Worm (Caenorhabditis elegans): ENCODE measurements around the gene F53H4.2.

Gene F53H4.2

DNA sequence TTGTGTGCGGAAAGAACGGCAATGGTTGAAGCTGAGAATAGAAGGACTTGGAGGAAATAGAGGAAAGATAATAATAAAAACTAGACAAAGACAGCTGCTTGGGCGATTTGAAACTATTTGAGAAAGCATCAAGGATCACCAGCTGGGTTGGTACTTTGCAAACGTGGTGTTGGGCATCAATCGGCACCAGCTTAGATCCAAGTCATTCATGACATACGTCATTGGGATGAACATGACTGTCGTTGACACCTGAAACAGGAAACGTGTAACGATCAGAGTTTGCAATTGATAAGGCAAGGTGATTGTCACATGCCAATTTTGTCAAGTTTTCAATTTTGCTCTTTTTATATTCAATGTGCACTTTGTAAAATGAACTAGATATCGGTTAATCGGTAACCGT is 14.5 kb upstream of the F53H4.2 start (continued):
- TF ChIP-seq tra-1 (GFP tag; IDR thresholded peaks at IDR 0.05) (peak; percentile 83), lin-29 (GFP tag; IDR thresholded peaks at IDR 0.05) (no peak), nhr-77 (tag; optimal IDR thresholded peaks at IDR 0.05) (peak; percentile 63), ces-1 (GFP tag; optimal IDR thresholded peaks at IDR 0.05) (no peak), rbr-2 (tag; optimal IDR thresholded peaks at IDR 0.05) (no peak), lin-15B (tag; optimal IDR thresholded peaks at IDR 0.05) (no peak), zip-2 (tag; optimal IDR thresholded peaks at IDR 0.05) (no peak), dve-1 (tag; optimal IDR thresholded peaks at IDR 0.05; ENCODE audit: insufficient read depth) (peak; percentile 63), mdt-29 (GFP tag; IDR thresholded peaks at IDR 0.05) (no peak), hif-1 (tag; optimal IDR thresholded peaks at IDR 0.05) (peak in 1 of 2 experiments; percentile 26), zfp-3 (GFP tag; conservative IDR thresholded peaks at IDR 0.05) (no peak; the same call in 1 of the 2 replicates), spr-3 (GFP tag; optimal IDR thresholded peaks at IDR 0.05) (no peak), daf-16 (GFP tag; optimal IDR thresholded peaks at IDR 0.05) (peak in 1 of 2 experiments; percentile 70), daf-16 (tag; optimal IDR thresholded peaks at IDR 0.05) (peak; percentile 52)

DNA sequence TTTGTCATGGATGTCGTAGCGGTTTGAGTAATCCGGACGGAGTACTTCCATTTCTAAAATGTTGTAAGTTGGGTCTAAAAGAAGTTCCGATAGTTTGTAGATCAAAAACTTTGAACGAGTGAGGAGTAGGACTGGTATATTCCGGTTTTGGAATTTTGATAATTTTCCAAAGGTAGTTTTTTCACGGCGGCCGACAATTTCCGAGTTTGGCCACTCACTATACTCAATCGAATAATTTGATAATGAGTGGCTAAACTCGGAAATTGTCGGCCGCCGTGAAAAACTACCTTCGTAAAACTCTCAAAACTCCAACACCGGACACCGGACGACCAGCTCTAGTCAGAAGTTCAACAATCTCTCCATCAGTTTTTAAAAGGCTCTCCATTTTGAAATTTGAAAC is 12.6 kb upstream of the F53H4.2 start:
- TF ChIP-seq ztf-11 (tag; optimal IDR thresholded peaks at IDR 0.05): no peak
- no peak for TF ChIP-seq nhr-111 (GFP tag; optimal IDR thresholded peaks at IDR 0.05)
- TF ChIP-seq snpc-1.2 (GFP tag; IDR thresholded peaks at IDR 0.05): no peak
- TF ChIP-seq nhr-25 (tag; optimal IDR thresholded peaks at IDR 0.05; ENCODE audit: borderline replicate concordance, insufficient read depth): no peak
- TF ChIP-seq ceh-28 (tag; optimal IDR thresholded peaks at IDR 0.05): no peak
- no peak for TF ChIP-seq unc-39 (tag; optimal IDR thresholded peaks at IDR 0.05)
- TF ChIP-seq mes-2 (tag; optimal IDR thresholded peaks at IDR 0.05; ENCODE audit: poor library complexity, severe bottlenecking): no peak
- TF ChIP-seq ceh-82 (tag; optimal IDR thresholded peaks at IDR 0.05): no peak
- no peak for TF ChIP-seq nhr-48 (tag; optimal IDR thresholded peaks at IDR 0.05)

DNA sequence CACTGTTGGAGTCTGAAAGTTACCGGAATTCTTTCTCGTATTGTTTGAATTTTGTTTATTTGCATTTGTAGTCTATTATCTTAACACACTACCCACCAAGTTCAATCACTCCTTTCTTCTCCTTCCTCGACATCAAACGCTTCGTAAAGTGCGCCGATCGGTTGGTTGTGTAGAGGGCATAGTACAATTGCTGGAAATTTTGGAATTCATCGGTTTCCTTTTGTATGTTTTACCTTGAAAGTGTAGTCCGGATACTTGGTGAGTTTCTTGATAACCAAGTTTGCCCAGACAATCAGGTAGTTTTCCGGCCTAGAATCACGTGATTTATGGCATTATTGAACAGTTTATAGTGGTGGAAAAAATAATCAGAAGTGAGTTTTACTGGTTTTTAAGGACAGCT is 10.4 kb upstream of the F53H4.2 start:
- peak; percentile 21; the same call in 1 of the 2 replicates for TF ChIP-seq dmd-6 (GFP tag; IDR thresholded peaks at IDR 0.05)
- no peak for TF ChIP-seq F49E8.2 (tag; optimal IDR thresholded peaks at IDR 0.05; ENCODE audit: borderline replicate concordance)
- no peak for TF ChIP-seq ceh-82 (tag; optimal IDR thresholded peaks at IDR 0.05)
- no peak for TF ChIP-seq rbr-2 (tag; optimal IDR thresholded peaks at IDR 0.05)
- no peak for TF ChIP-seq daf-16 (GFP tag; optimal IDR thresholded peaks at IDR 0.05)
- peak; percentile 17 for TF ChIP-seq daf-16 (tag; optimal IDR thresholded peaks at IDR 0.05)
- TF ChIP-seq tag-97 (GFP tag; IDR thresholded peaks at IDR 0.05): no peak
- no peak for TF ChIP-seq mes-2 (tag; optimal IDR thresholded peaks at IDR 0.05; ENCODE audit: poor library complexity, severe bottlenecking)
- no peak for TF ChIP-seq vab-7 (GFP tag; IDR thresholded peaks at IDR 0.05)
- no peak for TF ChIP-seq cey-2 (tag; optimal IDR thresholded peaks at IDR 0.05; ENCODE audit: borderline replicate concordance, insufficient read depth)
- TF ChIP-seq nhr-11 (tag; optimal IDR thresholded peaks at IDR 0.05): no peak
- TF ChIP-seq spr-1 (tag; optimal IDR thresholded peaks at IDR 0.05): no peak
- TF ChIP-seq zfp-3 (GFP tag; conservative IDR thresholded peaks at IDR 0.05): no peak
- no peak for TF ChIP-seq T26A8.4 (GFP tag; IDR thresholded peaks at IDR 0.05)
- TF ChIP-seq nhr-28 (tag; optimal IDR thresholded peaks at IDR 0.05): peak; percentile 68
- TF ChIP-seq dve-1 (tag; optimal IDR thresholded peaks at IDR 0.05; ENCODE audit: insufficient read depth): peak; percentile 27
- TF ChIP-seq madf-5 (GFP tag; IDR thresholded peaks at IDR 0.05): no peak
- peak; percentile 4 for TF ChIP-seq hlh-11 (tag; optimal IDR thresholded peaks at IDR 0.05)
- TF ChIP-seq lim-7 (GFP tag; IDR thresholded peaks at IDR 0.05): no peak
- no peak for TF ChIP-seq lin-39 (tag; optimal IDR thresholded peaks at IDR 0.05)
- no peak for TF ChIP-seq nhr-6 (tag; optimal IDR thresholded peaks at IDR 0.05)
- TF ChIP-seq pqm-1 (tag; optimal IDR thresholded peaks at IDR 0.05): no peak
